Fruit fly (Drosophila melanogaster) whole organism, embryonic: Measurements from ENCODE around the gene CG11095.

Experiments
- Atf6 ChIP-seq: fragments of 200-800 bp; sonication (Bioruptor generic); IDR thresholded peaks from 2 replicates; pipeline ENCODE4 v1.3.6; 2022; ENCODE audit warnings: missing biosample characterization, missing genetic modification characterization
- CG12104 ChIP-seq: fragments of 200-800 bp; sonication (Bioruptor generic); optimal IDR thresholded peaks from 3 replicates; lab custom pipeline; 2016; ENCODE audit warnings: missing biosample characterization, missing genetic modification characterization
- CG13296 ChIP-seq: fragments of 200-800 bp; sonication (Bioruptor generic); optimal IDR thresholded peaks from 3 replicates; lab custom pipeline; 2018; ENCODE audit warnings: missing biosample characterization, mild to moderate bottlenecking, missing genetic modification characterization
- CG13424 ChIP-seq: fragments of 200-800 bp; sonication (Bioruptor generic); optimal IDR thresholded peaks from 2 replicates; lab custom pipeline; 2019; ENCODE audit warnings: missing biosample characterization, mild to moderate bottlenecking, missing genetic modification characterization, moderate library complexity
- CG13624 ChIP-seq: fragments of 200-800 bp; sonication (Bioruptor generic); optimal IDR thresholded peaks from 2 replicates; lab custom pipeline; 2016; ENCODE audit warnings: missing biosample characterization, missing genetic modification characterization
- CG15696 ChIP-seq: fragments of 200-800 bp; sonication (Bioruptor generic); optimal IDR thresholded peaks from 2 replicates; lab custom pipeline; 2019; ENCODE audit warnings: missing biosample characterization, mild to moderate bottlenecking, missing genetic modification characterization, moderate library complexity
- CG1602 ChIP-seq: fragments of 200-800 bp; sonication (Bioruptor generic); optimal IDR thresholded peaks from 3 replicates; lab custom pipeline; 2016; ENCODE audit warnings: missing biosample characterization, missing genetic modification characterization
- CG16815 ChIP-seq: fragments of 200-800 bp; sonication (Bioruptor generic); optimal IDR thresholded peaks from 3 replicates; lab custom pipeline; 2017; ENCODE audit warnings: missing biosample characterization, mild to moderate bottlenecking, missing genetic modification characterization
- CG1792 ChIP-seq: fragments of 200-800 bp; sonication (Bioruptor generic); optimal IDR thresholded peaks from 2 replicates; lab custom pipeline; 2016; ENCODE audit warnings: missing biosample characterization, missing genetic modification characterization
- CG18619 ChIP-seq: fragments of 200-800 bp; sonication (Bioruptor generic); optimal IDR thresholded peaks from 3 replicates; lab custom pipeline; 2017; ENCODE audit warnings: missing biosample characterization, mild to moderate bottlenecking, missing genetic modification characterization
- CG2199 ChIP-seq: fragments of 200-800 bp; sonication (Bioruptor generic); IDR thresholded peaks from 3 replicates; pipeline ENCODE4 v1.3.6; 2022; ENCODE audit warnings: missing biosample characterization, missing genetic modification characterization
- CG2712 ChIP-seq: fragments of 200-800 bp; optimal IDR thresholded peaks from 3 replicates; lab custom pipeline; 2019; ENCODE audit warnings: missing biosample characterization, mild to moderate bottlenecking, missing genetic modification characterization, moderate library complexity
- CG3065 ChIP-seq: fragments of 200-800 bp; sonication (Bioruptor generic); optimal IDR thresholded peaks from 2 replicates; lab custom pipeline; 2016; ENCODE audit warnings: missing biosample characterization, missing genetic modification characterization
- CG31365 ChIP-seq: fragments of 200-800 bp; sonication (Bioruptor generic); optimal IDR thresholded peaks from 2 replicates; lab custom pipeline; 2018; ENCODE audit warnings: missing biosample characterization, mild to moderate bottlenecking, missing genetic modification characterization
- CG3163 ChIP-seq: fragments of 200-800 bp; sonication (Bioruptor generic); optimal IDR thresholded peaks from 3 replicates; lab custom pipeline; 2016; ENCODE audit warnings: missing biosample characterization, missing genetic modification characterization
- CG32532 ChIP-seq: fragments of 200-800 bp; sonication (Bioruptor generic); IDR thresholded peaks from 2 replicates; pipeline ENCODE4 v1.3.6; 2022; ENCODE audit warnings: missing biosample characterization, missing genetic modification characterization
- CG33213 ChIP-seq: fragments of 200-800 bp; sonication (Bioruptor generic); optimal IDR thresholded peaks from 3 replicates; lab custom pipeline; 2016; ENCODE audit warnings: missing biosample characterization, missing genetic modification characterization
- CG6175 ChIP-seq: fragments of 200-800 bp; sonication (Bioruptor generic); IDR thresholded peaks from 3 replicates; pipeline ENCODE4 v1.3.6; 2022; ENCODE audit warnings: missing biosample characterization, missing genetic modification characterization
- CG7556 ChIP-seq: fragments of 200-800 bp; sonication (Bioruptor generic); optimal IDR thresholded peaks from 2 replicates; lab custom pipeline; 2017; ENCODE audit warnings: missing biosample characterization, mild to moderate bottlenecking, missing genetic modification characterization
- CG8290 ChIP-seq, 3 experiments: fragments of 200-800 bp; sonication (Bioruptor generic); optimal IDR thresholded peaks; 2 replicates each; lab custom pipeline; 2016 to 2019; ENCODE audit warnings: missing biosample characterization in 3 of 3, missing genetic modification characterization in 3 of 3, mild to moderate bottlenecking in 2 of 3, moderate library complexity in 1 of 3
- Dll ChIP-seq: fragments of 200-800 bp; sonication (Bioruptor generic); IDR thresholded peaks from 4 replicates; pipeline ENCODE4 v1.3.6; 2022; ENCODE audit warnings: missing biosample characterization, missing genetic modification characterization; ENCODE audit not compliant: partially characterized antibody
- Dp ChIP-seq: fragments of 200-800 bp; sonication (Bioruptor generic); optimal IDR thresholded peaks from 2 replicates; lab custom pipeline; 2018; ENCODE audit warnings: missing biosample characterization, mild to moderate bottlenecking, missing genetic modification characterization, moderate library complexity
- MBD-R2 ChIP-seq: fragments of 200-800 bp; sonication (Bioruptor generic); IDR thresholded peaks from 2 replicates; pipeline ENCODE4 v1.3.6; 2022; ENCODE audit warnings: missing biosample characterization, missing genetic modification characterization
- MESR4 ChIP-seq: fragments of 200-800 bp; sonication (Bioruptor generic); optimal IDR thresholded peaks from 2 replicates; lab custom pipeline; 2018; ENCODE audit warnings: missing biosample characterization, mild to moderate bottlenecking, missing genetic modification characterization, moderate library complexity
- Meics ChIP-seq: fragments of 200-800 bp; sonication (Bioruptor generic); optimal IDR thresholded peaks from 2 replicates; lab custom pipeline; 2017; ENCODE audit warnings: missing biosample characterization, mild to moderate bottlenecking, missing genetic modification characterization
- Mrtf ChIP-seq: fragments of 200-800 bp; sonication (Bioruptor generic); IDR thresholded peaks from 3 replicates; pipeline ENCODE4 v1.3.6; 2022; ENCODE audit warnings: missing biosample characterization, missing genetic modification characterization
- Opbp ChIP-seq: fragments of 200-800 bp; sonication (Bioruptor generic); IDR thresholded peaks from 3 replicates; pipeline ENCODE4 v1.3.6; 2022; ENCODE audit warnings: missing biosample characterization, missing genetic modification characterization; ENCODE audit not compliant: partially characterized antibody
- Side ChIP-seq: fragments of 200-800 bp; sonication (Bioruptor generic); optimal IDR thresholded peaks from 2 replicates; lab custom pipeline; 2016; ENCODE audit warnings: missing biosample characterization, missing genetic modification characterization
- Sin3A ChIP-seq: fragments of >200 bp; optimal IDR thresholded peaks from 2 replicates; lab custom pipeline; 2018
- ato ChIP-seq: fragments of 200-800 bp; sonication (Bioruptor generic); IDR thresholded peaks from 2 replicates; pipeline ENCODE4 v1.3.6; 2022; ENCODE audit warnings: missing biosample characterization, missing genetic modification characterization; ENCODE audit not compliant: partially characterized antibody
- bsh ChIP-seq, 2 experiments: fragments of 200-800 bp; sonication (Bioruptor generic); optimal IDR thresholded peaks; 2 replicates each; lab custom pipeline; 2017 to 2018; ENCODE audit warnings: mild to moderate bottlenecking in 2 of 2, missing biosample characterization in 2 of 2, missing genetic modification characterization in 2 of 2, moderate library complexity in 1 of 2
- cad ChIP-seq: fragments of >200 bp; optimal IDR thresholded peaks from 2 replicates; lab custom pipeline; 2017; ENCODE audit warnings: missing biosample characterization, missing genetic modification characterization
- dati ChIP-seq: fragments of 200-800 bp; sonication (Bioruptor generic); IDR thresholded peaks from 2 replicates; pipeline ENCODE4 v1.3.6; 2022; ENCODE audit warnings: missing biosample characterization, missing genetic modification characterization
- dm ChIP-seq: fragments of 200-800 bp; sonication (Bioruptor generic); optimal IDR thresholded peaks from 3 replicates; lab custom pipeline; 2016; ENCODE audit warnings: missing biosample characterization, missing genetic modification characterization
- en ChIP-seq: fragments of 200-800 bp; sonication (Bioruptor generic); optimal IDR thresholded peaks from 2 replicates; lab custom pipeline; 2016; ENCODE audit warnings: missing biosample characterization, missing genetic modification characterization
- fru ChIP-seq: fragments of >200 bp; optimal IDR thresholded peaks from 2 replicates; lab custom pipeline; 2017
- gsb-n ChIP-seq: fragments of 200-800 bp; sonication (Bioruptor generic); optimal IDR thresholded peaks from 3 replicates; lab custom pipeline; 2018; ENCODE audit warnings: missing biosample characterization, mild to moderate bottlenecking, missing genetic modification characterization
- h ChIP-seq: fragments of >200 bp; optimal IDR thresholded peaks from 2 replicates; lab custom pipeline; 2017
- ham ChIP-seq: fragments of 200-800 bp; sonication (Bioruptor generic); IDR thresholded peaks from 2 replicates; pipeline ENCODE4 v1.3.6; 2022; ENCODE audit warnings: missing biosample characterization, missing genetic modification characterization
- mld ChIP-seq: fragments of 200-800 bp; sonication (Bioruptor generic); IDR thresholded peaks from 3 replicates; pipeline ENCODE4 v1.3.6; 2022; ENCODE audit warnings: missing biosample characterization, missing genetic modification characterization; ENCODE audit not compliant: partially characterized antibody
- phol ChIP-seq: fragments of 200-800 bp; sonication (Bioruptor generic); optimal IDR thresholded peaks from 3 replicates; lab custom pipeline; 2018; ENCODE audit warnings: missing biosample characterization, mild to moderate bottlenecking, missing genetic modification characterization, moderate library complexity
- pzg ChIP-seq: fragments of 200-800 bp; sonication (Bioruptor generic); optimal IDR thresholded peaks from 3 replicates; lab custom pipeline; 2018; ENCODE audit warnings: missing biosample characterization, mild to moderate bottlenecking, missing genetic modification characterization, moderate library complexity
- sc ChIP-seq, 3 experiments: fragments of >200 bp in 2 of 3; fragments of 200-800 bp in 1 of 3; sonication (Bioruptor generic) in 1 of 3; optimal IDR thresholded peaks; 2 replicates in 2 of 3; 3 replicates in 1 of 3; lab custom pipeline; 2017; ENCODE audit warnings: mild to moderate bottlenecking in 1 of 3, missing biosample characterization in 1 of 3, missing genetic modification characterization in 1 of 3, missing genetic modification reagents in 1 of 3
- scrt ChIP-seq: fragments of 200-800 bp; sonication (Bioruptor generic); optimal IDR thresholded peaks from 2 replicates; lab custom pipeline; 2018; ENCODE audit warnings: missing biosample characterization, mild to moderate bottlenecking, missing genetic modification characterization, moderate library complexity
- sima ChIP-seq: fragments of 200-800 bp; sonication (Bioruptor generic); optimal IDR thresholded peaks from 2 replicates; lab custom pipeline; 2016; ENCODE audit warnings: missing biosample characterization, missing genetic modification characterization
- slbo ChIP-seq: fragments of 200-800 bp; sonication (Bioruptor generic); IDR thresholded peaks from 2 replicates; pipeline ENCODE4 v1.3.6; 2022; ENCODE audit warnings: missing biosample characterization, missing genetic modification characterization
- sqz ChIP-seq: fragments of 200-800 bp; sonication (Bioruptor generic); optimal IDR thresholded peaks from 3 replicates; lab custom pipeline; 2018; ENCODE audit warnings: missing biosample characterization, mild to moderate bottlenecking, missing genetic modification characterization
- sug ChIP-seq: fragments of 200-800 bp; optimal IDR thresholded peaks from 2 replicates; lab custom pipeline; 2019; ENCODE audit warnings: missing biosample characterization, mild to moderate bottlenecking, missing genetic modification characterization, moderate library complexity
- tin ChIP-seq: fragments of 200-800 bp; sonication (Bioruptor generic); optimal IDR thresholded peaks from 3 replicates; lab custom pipeline; 2016; ENCODE audit warnings: missing biosample characterization, missing genetic modification characterization
- tup ChIP-seq: fragments of 200-800 bp; sonication (Bioruptor generic); optimal IDR thresholded peaks from 2 replicates; lab custom pipeline; 2016; ENCODE audit warnings: missing biosample characterization, mild to moderate bottlenecking, missing genetic modification characterization, moderate library complexity
- unc-4 ChIP-seq: fragments of 200-800 bp; sonication (Bioruptor generic); IDR thresholded peaks from 2 replicates; pipeline ENCODE4 v1.3.6; 2022; ENCODE audit warnings: missing biosample characterization, missing genetic modification characterization; ENCODE audit not compliant: partially characterized antibody

CG11095 gene

DNA sequence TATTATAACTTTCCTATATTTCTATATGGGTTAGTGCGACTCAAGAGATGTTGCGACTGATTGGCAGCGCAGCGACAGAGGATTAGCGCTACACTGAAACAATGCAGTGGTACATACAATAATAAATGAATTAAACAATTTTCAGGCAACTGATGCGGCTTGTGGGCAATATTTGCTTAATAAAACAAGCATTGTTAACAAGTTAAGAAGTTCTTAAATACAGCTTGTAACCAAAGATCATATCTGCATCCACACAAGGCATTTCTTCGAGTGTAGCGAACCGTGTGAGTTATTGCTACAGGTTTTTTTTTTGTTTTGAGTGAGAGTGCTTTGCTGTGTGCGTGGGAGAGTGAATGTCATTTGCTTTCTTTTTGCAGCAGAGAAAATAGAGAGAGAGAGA is 27.4 kb downstream of the CG11095 start (continued):
- TF ChIP-seq pzg, result no peak
- TF ChIP-seq bsh (GFP tag; optimal IDR thresholded peaks at IDR 0.05; lab: Kevin White, UChicago), result peak; percentile 50 to 58
- peak; percentile 65 for TF ChIP-seq CG1792
- peak; percentile 22 for TF ChIP-seq CG3163 (GFP tag; lab: Kevin White, UChicago)
- peak; percentile 81 for TF ChIP-seq phol (tag; lab: Kevin White, UChicago)
- peak; percentile 73 for TF ChIP-seq slbo (GFP tag; lab: Robert Waterston, UW)
- peak; percentile 40 for TF ChIP-seq en
- TF ChIP-seq tup, result no peak
- no peak for TF ChIP-seq Dll (GFP tag; lab: Robert Waterston, UW)
- TF ChIP-seq Meics, result peak; percentile 57
- peak; percentile 33 for TF ChIP-seq sqz (GFP tag; lab: Kevin White, UChicago)
- TF ChIP-seq CG2199 (GFP tag; lab: Robert Waterston, UW), result no peak
- TF ChIP-seq fru (lab: Kevin White, UChicago), result no peak
- TF ChIP-seq MBD-R2 (GFP tag; lab: Robert Waterston, UW), result no peak
- TF ChIP-seq CG7556, result peak; percentile 49
- peak; percentile 70 for TF ChIP-seq Side (GFP tag; lab: Kevin White, UChicago)
- no peak for TF ChIP-seq mld (GFP tag; lab: Robert Waterston, UW)
- no peak for TF ChIP-seq sima (GFP tag; lab: Kevin White, UChicago)
- peak; percentile 52 for TF ChIP-seq CG1602 (GFP tag; lab: Kevin White, UChicago)
- peak; percentile 40 for TF ChIP-seq CG33213 (GFP tag; lab: Kevin White, UChicago)
- no peak for TF ChIP-seq ato
- TF ChIP-seq ham, result peak; percentile 21; the same call in 1 of the 2 replicates
- no peak for TF ChIP-seq Dp
- peak; percentile 39 for TF ChIP-seq tin (GFP tag; lab: Kevin White, UChicago)
- no peak for TF ChIP-seq CG3065 (GFP tag; lab: Kevin White, UChicago)
- TF ChIP-seq CG2712, result peak; percentile 66
- no peak for TF ChIP-seq CG6175 (GFP tag; lab: Robert Waterston, UW)
- no peak for TF ChIP-seq CG8290 (GFP tag; optimal IDR thresholded peaks at IDR 0.05; lab: Kevin White, UChicago)
- peak in 1 of 2 experiments; percentile 82 for TF ChIP-seq CG8290 (tag; optimal IDR thresholded peaks at IDR 0.05; lab: Kevin White, UChicago)
- peak; percentile 52 for TF ChIP-seq CG16815 (GFP tag; lab: Kevin White, UChicago)
- TF ChIP-seq gsb-n, result peak; percentile 44
- TF ChIP-seq sc (optimal IDR thresholded peaks at IDR 0.05; lab: Kevin White, UChicago), result no peak
- peak; percentile 59 for TF ChIP-seq sc (GFP tag; optimal IDR thresholded peaks at IDR 0.05; lab: Kevin White, UChicago)
- no peak; the same call in 2 of the 3 replicates for TF ChIP-seq Mrtf (GFP tag; lab: Robert Waterston, UW)
- peak; percentile 62; the same call in 1 of the 2 replicates for TF ChIP-seq Atf6 (GFP tag; lab: Robert Waterston, UW)
- peak; percentile 56 for TF ChIP-seq CG18619 (GFP tag; lab: Kevin White, UChicago)
- TF ChIP-seq CG12104 (GFP tag; lab: Kevin White, UChicago), result peak; percentile 45
- peak; percentile 24 for TF ChIP-seq CG31365
- peak; percentile 29 for TF ChIP-seq CG13296
- TF ChIP-seq dm (GFP tag; lab: Kevin White, UChicago), result no peak
- TF ChIP-seq sug, result no peak
- peak; percentile 65 for TF ChIP-seq CG32532 (GFP tag; lab: Robert Waterston, UW)
- TF ChIP-seq unc-4 (GFP tag; lab: Robert Waterston, UW), result no peak
- no peak for TF ChIP-seq Opbp
- TF ChIP-seq CG15696, result peak; percentile 42
- TF ChIP-seq CG13624 (GFP tag; lab: Kevin White, UChicago), result peak; percentile 58
- peak; percentile 49 for TF ChIP-seq scrt (GFP tag; lab: Kevin White, UChicago)
- no peak for TF ChIP-seq h (lab: Kevin White, UChicago)
- no peak for TF ChIP-seq Sin3A
- peak; percentile 69 for TF ChIP-seq dati (GFP tag; lab: Robert Waterston, UW)
- TF ChIP-seq cad (GFP tag; lab: Kevin White, UChicago), result no peak
- no peak for TF ChIP-seq MESR4
- peak; percentile 69 for TF ChIP-seq CG13424
